Worm (Caenorhabditis elegans): ENCODE results near the gene srx-73.

Gene srx-73

ce11 chrV:4626344-4626743 is 39.2 kb downstream of the srx-73 start:
- TF ChIP-seq snpc-4 (tag; optimal IDR thresholded peaks at IDR 0.05) (no peak), ama-1 (optimal IDR thresholded peaks at IDR 0.05) (no peak), unc-55 (GFP tag; optimal IDR thresholded peaks at IDR 0.05) (no peak), nhr-12 (tag; optimal IDR thresholded peaks at IDR 0.05) (no peak), ceh-82 (tag; optimal IDR thresholded peaks at IDR 0.05) (no peak), elt-3 (tag; optimal IDR thresholded peaks at IDR 0.05) (no peak), unc-62 (GFP tag; optimal IDR thresholded peaks at IDR 0.05) (no peak), peb-1 (tag; optimal IDR thresholded peaks at IDR 0.05) (no peak)

ce11 chrV:4624717-4625116 is 40.8 kb downstream of the srx-73 start:
- TF ChIP-seq F13H6.1 (tag; optimal IDR thresholded peaks at IDR 0.05) (no peak), elt-3 (tag; optimal IDR thresholded peaks at IDR 0.05) (no peak), alr-1 (tag; optimal IDR thresholded peaks at IDR 0.05) (no peak), ceh-16 (tag; optimal IDR thresholded peaks at IDR 0.05) (no peak), gmeb-1 (tag; optimal IDR thresholded peaks at IDR 0.05) (no peak), C34F6.9 (tag; optimal IDR thresholded peaks at IDR 0.05) (no peak), mbf-1 (tag; optimal IDR thresholded peaks at IDR 0.05) (no peak), lin-13 (GFP tag; optimal IDR thresholded peaks at IDR 0.05) (no peak), snpc-4 (tag; optimal IDR thresholded peaks at IDR 0.05) (no peak), nhr-77 (tag; optimal IDR thresholded peaks at IDR 0.05) (no peak), nhr-21 (tag; optimal IDR thresholded peaks at IDR 0.05) (no peak), ceh-82 (tag; optimal IDR thresholded peaks at IDR 0.05) (no peak)

ce11 chrV:4623535-4623934 is 42.0 kb downstream of the srx-73 start:
- TF ChIP-seq peb-1 (tag; optimal IDR thresholded peaks at IDR 0.05) (no peak), sma-3 (GFP tag; optimal IDR thresholded peaks at IDR 0.05) (no peak), ztf-1 (GFP tag; conservative IDR thresholded peaks at IDR 0.05) (no peak), nhr-77 (tag; optimal IDR thresholded peaks at IDR 0.05) (no peak), lsy-2 (tag; optimal IDR thresholded peaks at IDR 0.05) (no peak), nhr-25 (tag; optimal IDR thresholded peaks at IDR 0.05) (no peak), alr-1 (tag; optimal IDR thresholded peaks at IDR 0.05) (no peak), mbf-1 (tag; optimal IDR thresholded peaks at IDR 0.05) (no peak), mdl-1 (tag; optimal IDR thresholded peaks at IDR 0.05) (no peak), unc-55 (GFP tag; optimal IDR thresholded peaks at IDR 0.05) (no peak), blmp-1 (tag; optimal IDR thresholded peaks at IDR 0.05; ENCODE audit: insufficient read depth) (no peak), unc-62 (GFP tag; optimal IDR thresholded peaks at IDR 0.05) (no peak), nhr-21 (tag; optimal IDR thresholded peaks at IDR 0.05) (no peak), F13H6.1 (tag; optimal IDR thresholded peaks at IDR 0.05) (no peak), ceh-82 (tag; optimal IDR thresholded peaks at IDR 0.05) (no peak), nhr-237 (tag; optimal IDR thresholded peaks at IDR 0.05) (no peak), sma-9 (GFP tag; optimal IDR thresholded peaks at IDR 0.05) (no peak), sma-9 (tag; optimal IDR thresholded peaks at IDR 0.05) (no peak)

- TF ChIP-seq peb-1 (tag; optimal IDR thresholded peaks at IDR 0.05), result no peak
- TF ChIP-seq ztf-4 (tag; optimal IDR thresholded peaks at IDR 0.05), result no peak
- no peak for TF ChIP-seq ceh-82 (tag; optimal IDR thresholded peaks at IDR 0.05)
- no peak for TF ChIP-seq mdl-1 (tag; optimal IDR thresholded peaks at IDR 0.05)
- no peak for TF ChIP-seq nhr-77 (tag; optimal IDR thresholded peaks at IDR 0.05)
- TF ChIP-seq lin-39 (tag; optimal IDR thresholded peaks at IDR 0.05), result no peak
- no peak for TF ChIP-seq snpc-4 (tag; optimal IDR thresholded peaks at IDR 0.05)
- no peak for TF ChIP-seq nhr-129 (tag; optimal IDR thresholded peaks at IDR 0.05)
- TF ChIP-seq ama-1 (optimal IDR thresholded peaks at IDR 0.05), result no peak
- TF ChIP-seq aly-2 (tag; optimal IDR thresholded peaks at IDR 0.05), result no peak
- no peak for TF ChIP-seq crh-2 (tag; optimal IDR thresholded peaks at IDR 0.05)
- no peak for TF ChIP-seq nhr-6 (tag; optimal IDR thresholded peaks at IDR 0.05)
- TF ChIP-seq skn-1 (tag; optimal IDR thresholded peaks at IDR 0.05), result no peak
- no peak for TF ChIP-seq sma-9 (GFP tag; optimal IDR thresholded peaks at IDR 0.05)
- no peak for TF ChIP-seq sma-9 (tag; optimal IDR thresholded peaks at IDR 0.05)
- TF ChIP-seq fos-1 (tag; optimal IDR thresholded peaks at IDR 0.05), result no peak
- no peak for TF ChIP-seq zag-1 (tag; optimal IDR thresholded peaks at IDR 0.05)
- no peak for TF ChIP-seq egl-27 (tag; optimal IDR thresholded peaks at IDR 0.05)
Measured at ce11 chrV:4617260-4617659, 48.3 kb downstream of the srx-73 start, which contains the start of gene sumv-2. TSS of gene sumv-2 (plus strand) at chrV:4617560.

- peak; percentile 81 for TF ChIP-seq C34F6.9 (tag; optimal IDR thresholded peaks at IDR 0.05)
- peak; percentile 29 for TF ChIP-seq lin-13 (GFP tag; optimal IDR thresholded peaks at IDR 0.05)
- peak; percentile 64 for TF ChIP-seq unc-55 (GFP tag; optimal IDR thresholded peaks at IDR 0.05)
- peak; percentile 2 for TF ChIP-seq sem-4 (tag; optimal IDR thresholded peaks at IDR 0.05)
- peak; percentile 37 for TF ChIP-seq egl-27 (tag; optimal IDR thresholded peaks at IDR 0.05)
- no peak for TF ChIP-seq R02D3.7 (tag; optimal IDR thresholded peaks at IDR 0.05)
- TF ChIP-seq crh-2 (tag; optimal IDR thresholded peaks at IDR 0.05), result peak; percentile 53
- no peak for TF ChIP-seq lin-39 (tag; optimal IDR thresholded peaks at IDR 0.05)
- TF ChIP-seq nhr-77 (tag; optimal IDR thresholded peaks at IDR 0.05), result peak; percentile 22
- peak; percentile 67 to 83 for TF ChIP-seq lsy-2 (tag; optimal IDR thresholded peaks at IDR 0.05)
- TF ChIP-seq lin-11 (tag; optimal IDR thresholded peaks at IDR 0.05), result peak; percentile 41
- TF ChIP-seq gmeb-1 (tag; optimal IDR thresholded peaks at IDR 0.05), result peak; percentile 71
- peak; percentile 62 for TF ChIP-seq nhr-25 (tag; optimal IDR thresholded peaks at IDR 0.05)
- no peak for TF ChIP-seq ztf-1 (GFP tag; conservative IDR thresholded peaks at IDR 0.05)
- no peak for TF ChIP-seq elt-3 (tag; optimal IDR thresholded peaks at IDR 0.05)
- no peak for TF ChIP-seq mdl-1 (tag; optimal IDR thresholded peaks at IDR 0.05)
- no peak for TF ChIP-seq mab-5 (tag; optimal IDR thresholded peaks at IDR 0.05)
- TF ChIP-seq fos-1 (tag; optimal IDR thresholded peaks at IDR 0.05), result peak; percentile 20
- peak; percentile 36 for TF ChIP-seq F13H6.1 (tag; optimal IDR thresholded peaks at IDR 0.05)
Measured at ce11 chrV:4615802-4616201, 49.7 kb downstream of the srx-73 start, which contains the start of the genes Y61A9LA.10 and F54D11.4. TSS of gene Y61A9LA.10 (minus strand) at chrV:4615817. TSS of gene F54D11.4 (plus strand) at chrV:4616151.
